Worm (Caenorhabditis elegans): ENCODE data around the gene sart-3.
"Not testable (repeated sequence)": the region's sequence is repeated elsewhere in the genome, so short reads cannot be mapped to it uniquely, and the experiment has no call there.

The sart-3 gene

DNA sequence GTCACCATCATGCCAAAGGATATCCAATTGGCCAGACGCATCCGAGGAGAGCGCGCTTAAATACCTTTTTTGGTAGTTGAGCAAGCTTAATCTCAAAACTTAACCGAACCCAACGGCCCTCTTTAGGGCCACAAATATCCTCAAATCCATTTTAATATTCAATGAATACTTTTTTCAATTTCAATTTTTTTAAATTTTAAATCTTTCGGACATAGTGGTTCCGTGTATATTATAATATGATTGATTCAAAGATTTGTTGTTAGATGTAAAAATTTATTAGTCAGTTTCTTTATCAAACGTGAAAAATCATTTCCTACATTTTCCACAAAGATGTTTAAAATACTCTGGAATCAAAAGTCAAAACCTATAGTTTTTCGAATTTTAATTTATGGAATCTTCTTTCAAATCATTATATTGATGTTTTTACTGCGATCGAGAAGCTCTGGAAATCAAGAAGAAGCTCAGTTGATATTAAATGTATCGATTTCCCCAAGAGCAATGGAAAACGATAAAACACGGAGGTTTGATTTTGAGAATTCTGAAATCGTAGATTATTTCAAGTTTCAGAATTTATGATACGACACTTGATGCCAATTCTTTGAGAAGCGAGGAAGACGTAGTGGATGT lies 5.7 kb downstream of the sart-3 start, which contains the start of gene B0035.21:
B0035.21 (plus strand) TSS at position 322 of the 627 bp plus-strand sequence.
- TF ChIP-seq hpl-2 (GFP tag; optimal IDR thresholded peaks at IDR 0.05) (no peak), efl-1 (optimal IDR thresholded peaks at IDR 0.05) (no peak), efl-1 (GFP tag; optimal IDR thresholded peaks at IDR 0.05 in 1 of 2) (peak in 1 of 2 experiments; percentile 59)

DNA sequence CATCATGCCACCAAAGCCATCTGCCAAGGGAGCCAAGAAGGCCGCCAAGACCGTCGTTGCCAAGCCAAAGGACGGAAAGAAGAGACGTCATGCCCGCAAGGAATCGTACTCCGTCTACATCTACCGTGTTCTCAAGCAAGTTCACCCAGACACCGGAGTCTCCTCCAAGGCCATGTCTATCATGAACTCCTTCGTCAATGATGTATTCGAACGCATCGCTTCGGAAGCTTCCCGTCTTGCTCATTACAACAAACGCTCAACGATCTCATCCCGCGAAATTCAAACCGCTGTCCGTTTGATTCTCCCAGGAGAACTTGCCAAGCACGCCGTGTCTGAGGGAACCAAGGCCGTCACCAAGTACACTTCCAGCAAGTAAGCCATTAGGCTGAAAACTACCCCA lies 8.0 kb downstream of the sart-3 start, which contains the start of gene his-48:
his-48 (plus strand) TSS at position 5 of the 400 bp plus-strand sequence.
- not testable (repeated sequence) for TF ChIP-seq nhr-12, tbx-2, nhr-237 (tag; optimal IDR thresholded peaks at IDR 0.05)

DNA sequence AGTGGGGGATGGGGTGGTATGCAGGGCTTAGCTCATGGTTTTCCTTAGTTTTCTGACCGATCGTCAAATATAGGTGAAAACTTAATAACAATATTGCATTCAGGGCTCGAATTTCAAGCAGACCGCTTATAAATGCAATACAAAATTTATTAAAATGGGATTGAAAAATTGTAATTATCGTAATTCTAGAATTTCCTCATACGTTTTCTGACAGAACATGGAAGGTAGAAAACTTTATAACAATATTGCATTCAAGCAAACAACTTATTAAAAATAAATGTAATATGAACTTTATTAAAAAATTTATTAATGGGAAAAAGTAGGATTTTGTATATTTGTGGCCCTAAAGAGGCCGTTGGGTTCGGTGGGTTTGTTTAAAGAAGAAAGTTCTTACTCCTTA lies 9.1 kb downstream of the sart-3 start:
- no peak for TF ChIP-seq ceh-63 (GFP tag; optimal IDR thresholded peaks at IDR 0.05)

DNA sequence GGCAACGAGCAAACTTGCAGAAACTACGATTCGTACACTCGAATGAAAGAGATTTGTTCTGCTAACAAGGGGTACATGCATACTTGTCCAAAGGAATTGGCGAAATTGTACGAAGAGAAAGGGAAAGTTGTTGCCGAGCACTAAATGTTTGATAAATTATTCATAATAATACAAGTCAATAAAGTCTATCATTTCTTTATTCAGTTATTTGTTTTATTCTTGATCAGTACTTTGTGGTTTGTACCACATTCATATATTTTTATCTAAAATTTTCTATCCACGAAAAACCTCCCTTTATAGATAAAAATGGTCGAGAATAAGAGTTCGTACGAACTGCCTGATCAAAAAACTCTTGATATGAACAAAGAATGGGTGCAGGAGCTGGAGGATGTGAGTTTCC lies 12.3 kb downstream of the sart-3 start, which contains the start of gene edg-1:
edg-1 (plus strand) TSS at position 301 of the 400 bp plus-strand sequence.
- TF ChIP-seq unc-130 (tag; optimal IDR thresholded peaks at IDR 0.05) (no peak), ama-1 (optimal IDR thresholded peaks at IDR 0.05) (no peak), unc-86 (tag; optimal IDR thresholded peaks at IDR 0.05) (no peak), aha-1 (tag; optimal IDR thresholded peaks at IDR 0.05) (no peak), nhr-71 (tag; optimal IDR thresholded peaks at IDR 0.05) (no peak), grh-1 (GFP tag; IDR thresholded peaks at IDR 0.05) (no peak), nhr-84 (tag; optimal IDR thresholded peaks at IDR 0.05) (no peak), ceh-8 (GFP tag; optimal IDR thresholded peaks at IDR 0.05) (no peak), lin-14 (GFP tag; optimal IDR thresholded peaks at IDR 0.05) (no peak), ces-1 (GFP tag; optimal IDR thresholded peaks at IDR 0.05) (no peak), C16A3.4 (tag; optimal IDR thresholded peaks at IDR 0.05) (no peak), elt-3 (tag; optimal IDR thresholded peaks at IDR 0.05) (no peak), dsc-1 (tag; optimal IDR thresholded peaks at IDR 0.05) (no peak), efl-3 (GFP tag; optimal IDR thresholded peaks at IDR 0.05) (no peak), nhr-20 (tag; optimal IDR thresholded peaks at IDR 0.05) (no peak), ceh-82 (tag; optimal IDR thresholded peaks at IDR 0.05) (no peak), mep-1 (tag; optimal IDR thresholded peaks at IDR 0.05) (no peak), unc-30 (tag; optimal IDR thresholded peaks at IDR 0.05) (no peak)

DNA sequence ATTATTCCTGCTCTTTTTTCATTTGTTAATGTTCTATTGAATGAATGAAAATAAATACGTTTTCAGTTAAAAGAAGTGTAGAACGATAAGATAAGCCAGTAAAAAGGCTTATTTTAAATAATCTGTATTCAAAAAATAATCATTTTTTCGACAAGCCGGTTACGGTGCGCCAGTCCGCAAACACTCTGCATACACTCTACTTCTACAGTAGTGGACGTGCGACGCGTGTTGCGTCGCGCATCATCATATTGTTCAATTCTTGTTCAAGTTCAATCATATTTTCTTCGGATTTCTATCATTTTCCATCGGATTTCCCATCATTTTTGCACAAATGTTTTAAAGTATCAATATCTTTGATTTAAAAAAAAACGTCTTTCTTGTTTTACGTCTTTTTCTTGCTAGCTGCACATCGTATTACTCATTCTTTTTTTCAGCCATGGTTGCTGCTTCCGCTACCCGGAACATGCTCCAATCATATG lies 12.8 kb downstream of the sart-3 start, which contains the start of gene B0035.18:
B0035.18 (plus strand) TSS at position 429 of the 479 bp plus-strand sequence.
- TF ChIP-seq lsy-2 (tag; optimal IDR thresholded peaks at IDR 0.05) (peak in 1 of 2 experiments; percentile 40), alr-1 (tag; optimal IDR thresholded peaks at IDR 0.05; ENCODE audit: borderline replicate concordance) (no peak), isw-1 (GFP tag; IDR thresholded peaks at IDR 0.05) (no peak)

ce11 chrIV:11317119-11317518 lies 15.7 kb downstream of the sart-3 start, which contains the start of gene gspd-1:
TSS of gene gspd-1 (plus strand) at chrIV:11317419.
- TF ChIP-seq alr-1 (tag; optimal IDR thresholded peaks at IDR 0.05; ENCODE audit: borderline replicate concordance) (no peak), unc-30 (tag; optimal IDR thresholded peaks at IDR 0.05) (no peak), Y116A8C.19 (tag; optimal IDR thresholded peaks at IDR 0.05; ENCODE audit: borderline replicate concordance) (no peak), dpl-1 (GFP tag; optimal IDR thresholded peaks at IDR 0.05) (no peak), fkh-4 (tag; optimal IDR thresholded peaks at IDR 0.05; ENCODE audit: borderline replicate concordance) (no peak), egl-27 (tag; optimal IDR thresholded peaks at IDR 0.05) (no peak), irx-1 (tag; optimal IDR thresholded peaks at IDR 0.05) (no peak), nhr-84 (tag; optimal IDR thresholded peaks at IDR 0.05) (no peak), zag-1 (tag; optimal IDR thresholded peaks at IDR 0.05) (no peak), efl-1 (optimal IDR thresholded peaks at IDR 0.05) (no peak), efl-1 (GFP tag; optimal IDR thresholded peaks at IDR 0.05 in 1 of 2) (no peak), C16A3.4 (tag; optimal IDR thresholded peaks at IDR 0.05) (no peak), mdl-1 (tag; optimal IDR thresholded peaks at IDR 0.05) (no peak)

Data from whole organism, L1 larva.